Worm (Caenorhabditis elegans) whole organism, L3 larva: ENCODE data around the gene C27B7.5.

Experiments
- fos-1 ChIP-seq: fragments of 150-350 bp; optimal IDR thresholded peaks from 2 replicates; lab custom pipeline; 2014; ENCODE audit warnings: missing biosample characterization, missing genetic modification characterization
- lin-39 ChIP-seq: fragments of 150-350 bp; optimal IDR thresholded peaks from 2 replicates; lab custom pipeline; 2018; ENCODE audit warnings: missing biosample characterization, missing genetic modification reagents, missing genetic modification characterization
- mdl-1 ChIP-seq: fragments of 150-350 bp; optimal IDR thresholded peaks from 2 replicates; lab custom pipeline; 2014; ENCODE audit warnings: missing biosample characterization, missing genetic modification characterization
- nhr-12 ChIP-seq: fragments of 150-350 bp; optimal IDR thresholded peaks from 2 replicates; lab custom pipeline; 2014; ENCODE audit warnings: missing biosample characterization, missing genetic modification characterization
- pha-4 ChIP-seq: fragments of 150-350 bp; optimal IDR thresholded peaks from 2 replicates; lab custom pipeline; 2014; ENCODE audit warnings: missing biosample characterization, missing genetic modification reagents, missing genetic modification characterization

ce11 chrIV:8921166-8921565 is 19.7 kb downstream of the C27B7.5 start:
- no peak for TF ChIP-seq mdl-1 (tag; lab: Kevin White, UChicago)
- no peak for TF ChIP-seq fos-1 (tag; lab: Kevin White, UChicago)
- TF ChIP-seq lin-39 (tag; lab: Kevin White, UChicago): no peak
- no peak for TF ChIP-seq pha-4 (tag; lab: Kevin White, UChicago)
- no peak for TF ChIP-seq nhr-12 (tag; lab: Kevin White, UChicago)
